Fruit fly (Drosophila melanogaster) whole organism, embryonic: ENCODE measurements around the gene Ppi1.
A peak's percentile ranks its signal among the peaks of the same experiment; 100 is the strongest.

Source experiments
- Abd-B ChIP-seq: fragments of 200-800 bp; sonication (Bioruptor generic); optimal IDR thresholded peaks from 2 replicates; lab custom pipeline; 2018; ENCODE audit warnings: missing biosample characterization, mild to moderate bottlenecking, missing genetic modification characterization, moderate library complexity
- Atf6 ChIP-seq: fragments of 200-800 bp; sonication (Bioruptor generic); IDR thresholded peaks from 2 replicates; pipeline ENCODE4 v1.3.6; 2022; ENCODE audit warnings: missing biosample characterization, missing genetic modification characterization
- CG10147 ChIP-seq: fragments of 200-800 bp; sonication (Bioruptor generic); optimal IDR thresholded peaks from 2 replicates; lab custom pipeline; 2019; ENCODE audit warnings: missing biosample characterization, mild to moderate bottlenecking, missing genetic modification characterization, moderate library complexity
- CG11696 ChIP-seq: fragments of 200-800 bp; sonication (Bioruptor generic); IDR thresholded peaks from 2 replicates; pipeline ENCODE4 v1.3.6; 2022; ENCODE audit warnings: missing biosample characterization, missing genetic modification characterization
- CG12236 ChIP-seq: fragments of 200-800 bp; sonication (Bioruptor generic); optimal IDR thresholded peaks from 2 replicates; lab custom pipeline; 2016; ENCODE audit warnings: missing biosample characterization, missing genetic modification characterization
- CG1529 ChIP-seq: fragments of 200-800 bp; sonication (Bioruptor generic); optimal IDR thresholded peaks from 3 replicates; lab custom pipeline; 2018; ENCODE audit warnings: missing biosample characterization, missing genetic modification characterization
- CG15479 ChIP-seq: fragments of 200-800 bp; sonication (Bioruptor generic); optimal IDR thresholded peaks from 3 replicates; lab custom pipeline; 2019; ENCODE audit warnings: missing biosample characterization, mild to moderate bottlenecking, missing genetic modification characterization, moderate library complexity
- CG15514 ChIP-seq: fragments of 200-800 bp; sonication (Bioruptor generic); optimal IDR thresholded peaks from 3 replicates; lab custom pipeline; 2017; ENCODE audit warnings: missing biosample characterization, missing genetic modification characterization, mild to moderate bottlenecking, moderate library complexity, missing genetic modification reagents
- CG15601 ChIP-seq: fragments of 200-800 bp; sonication (Bioruptor generic); optimal IDR thresholded peaks from 3 replicates; lab custom pipeline; 2019; ENCODE audit warnings: missing biosample characterization, mild to moderate bottlenecking, missing genetic modification characterization, moderate library complexity
- CG1602 ChIP-seq: fragments of 200-800 bp; sonication (Bioruptor generic); optimal IDR thresholded peaks from 3 replicates; lab custom pipeline; 2016; ENCODE audit warnings: missing biosample characterization, missing genetic modification characterization
- CG1647 ChIP-seq: fragments of 200-800 bp; sonication (Bioruptor generic); optimal IDR thresholded peaks from 3 replicates; lab custom pipeline; 2016; ENCODE audit warnings: missing biosample characterization, missing genetic modification characterization
- CG17328 ChIP-seq: fragments of 200-800 bp; sonication (Bioruptor generic); IDR thresholded peaks from 2 replicates; pipeline ENCODE4 v1.3.6; 2022; ENCODE audit warnings: missing biosample characterization, missing genetic modification characterization
- CG2129 ChIP-seq: fragments of 200-800 bp; sonication (Bioruptor generic); IDR thresholded peaks from 2 replicates; pipeline ENCODE4 v1.3.6; 2022; ENCODE audit warnings: missing biosample characterization, missing genetic modification characterization; ENCODE audit not compliant: partially characterized antibody
- CG2202 ChIP-seq: fragments of 200-800 bp; sonication (Bioruptor generic); optimal IDR thresholded peaks from 2 replicates; lab custom pipeline; 2018; ENCODE audit warnings: missing biosample characterization, mild to moderate bottlenecking, missing genetic modification characterization
- CG32532 ChIP-seq: fragments of 200-800 bp; sonication (Bioruptor generic); IDR thresholded peaks from 2 replicates; pipeline ENCODE4 v1.3.6; 2022; ENCODE audit warnings: missing biosample characterization, missing genetic modification characterization
- CG33213 ChIP-seq: fragments of 200-800 bp; sonication (Bioruptor generic); optimal IDR thresholded peaks from 3 replicates; lab custom pipeline; 2016; ENCODE audit warnings: missing biosample characterization, missing genetic modification characterization
- CG6254 ChIP-seq: fragments of 200-800 bp; sonication (Bioruptor generic); optimal IDR thresholded peaks from 3 replicates; lab custom pipeline; 2017; ENCODE audit warnings: mild to moderate bottlenecking, missing biosample characterization, missing genetic modification reagents, missing genetic modification characterization
- CG7928 ChIP-seq: fragments of 200-800 bp; sonication (Bioruptor generic); optimal IDR thresholded peaks from 2 replicates; lab custom pipeline; 2017; ENCODE audit warnings: missing biosample characterization, mild to moderate bottlenecking, missing genetic modification characterization
- Dfd ChIP-seq, 2 experiments: fragments of >200 bp; optimal IDR thresholded peaks; 2 replicates each; lab custom pipeline; 2017; ENCODE audit warnings: missing biosample characterization in 2 of 2, missing genetic modification characterization in 2 of 2
- Eip74EF ChIP-seq, 2 experiments: fragments of 200-800 bp in 1 of 2; fragments of >200 bp in 1 of 2; sonication (Bioruptor generic) in 1 of 2; optimal IDR thresholded peaks; 2 replicates each; lab custom pipeline; 2017 to 2019; ENCODE audit warnings: missing biosample characterization in 2 of 2, missing genetic modification characterization in 2 of 2, mild to moderate bottlenecking in 1 of 2, moderate library complexity in 1 of 2
- GATAe ChIP-seq: fragments of 200-800 bp; sonication (Bioruptor generic); conservative IDR thresholded peaks from 2 replicates; pipeline ENCODE4 v1.3.6; 2022; ENCODE audit warnings: missing biosample characterization, missing genetic modification characterization
- H2.0 ChIP-seq: fragments of 200-800 bp; sonication (Bioruptor generic); IDR thresholded peaks from 2 replicates; pipeline ENCODE4 v1.3.6; 2022; ENCODE audit warnings: missing biosample characterization, missing genetic modification characterization
- Hey ChIP-seq: fragments of 200-800 bp; sonication (Bioruptor generic); optimal IDR thresholded peaks from 3 replicates; lab custom pipeline; 2018; ENCODE audit warnings: missing biosample characterization, mild to moderate bottlenecking, missing genetic modification characterization
- NC2α ChIP-seq: fragments of 200-800 bp; sonication (Bioruptor generic); optimal IDR thresholded peaks from 2 replicates; lab custom pipeline; 2016; ENCODE audit warnings: missing biosample characterization, missing genetic modification characterization
- Nf-YB ChIP-seq: fragments of 200-800 bp; sonication (Bioruptor generic); optimal IDR thresholded peaks from 3 replicates; lab custom pipeline; 2019; ENCODE audit warnings: missing biosample characterization, mild to moderate bottlenecking, missing genetic modification characterization, moderate library complexity
- NfI ChIP-seq: fragments of 200-800 bp; sonication (Bioruptor generic); optimal IDR thresholded peaks from 3 replicates; lab custom pipeline; 2018; ENCODE audit warnings: missing biosample characterization, mild to moderate bottlenecking, missing genetic modification characterization, moderate library complexity
- Sin3A ChIP-seq: fragments of >200 bp; optimal IDR thresholded peaks from 2 replicates; lab custom pipeline; 2018
- Sox100B ChIP-seq: fragments of 200-800 bp; sonication (Bioruptor generic); optimal IDR thresholded peaks from 3 replicates; lab custom pipeline; 2018; ENCODE audit warnings: missing biosample characterization, mild to moderate bottlenecking, missing genetic modification characterization
- Sox102F ChIP-seq: fragments of 200-800 bp; sonication (Bioruptor generic); optimal IDR thresholded peaks from 2 replicates; lab custom pipeline; 2018; ENCODE audit warnings: missing biosample characterization, mild to moderate bottlenecking, missing genetic modification characterization, moderate library complexity
- Vsx1 ChIP-seq: fragments of 200-800 bp; sonication (Bioruptor generic); optimal IDR thresholded peaks from 2 replicates; lab custom pipeline; 2017; ENCODE audit warnings: missing biosample characterization, mild to moderate bottlenecking, missing genetic modification characterization, missing genetic modification reagents
- Xbp1 ChIP-seq: fragments of 200-800 bp; sonication (Bioruptor generic); optimal IDR thresholded peaks from 3 replicates; lab custom pipeline; 2016; ENCODE audit warnings: missing biosample characterization, mild to moderate bottlenecking, missing genetic modification characterization
- Xrp1 ChIP-seq: fragments of 200-800 bp; sonication (Bioruptor generic); IDR thresholded peaks from 2 replicates; pipeline ENCODE4 v1.3.6; 2022; ENCODE audit warnings: missing biosample characterization, missing genetic modification characterization
- bigmax ChIP-seq: fragments of 200-800 bp; sonication (Bioruptor generic); optimal IDR thresholded peaks from 2 replicates; lab custom pipeline; 2018; ENCODE audit warnings: missing biosample characterization, mild to moderate bottlenecking, missing genetic modification characterization
- dimm ChIP-seq: fragments of 200-800 bp; sonication (Bioruptor generic); IDR thresholded peaks from 2 replicates; pipeline ENCODE4 v1.3.6; 2022; ENCODE audit warnings: missing biosample characterization, missing genetic modification characterization
- fru ChIP-seq: fragments of >200 bp; optimal IDR thresholded peaks from 2 replicates; lab custom pipeline; 2017
- gce ChIP-seq: fragments of 200-800 bp; sonication (Bioruptor generic); IDR thresholded peaks from 3 replicates; pipeline ENCODE4 v1.3.6; 2022; ENCODE audit warnings: missing biosample characterization, missing genetic modification characterization
- grn ChIP-seq: fragments of 200-800 bp; sonication (Bioruptor generic); optimal IDR thresholded peaks from 3 replicates; lab custom pipeline; 2017; ENCODE audit warnings: missing biosample characterization, missing genetic modification characterization
- jing ChIP-seq: fragments of 200-800 bp; sonication (Bioruptor generic); optimal IDR thresholded peaks from 2 replicates; lab custom pipeline; 2018; ENCODE audit warnings: missing biosample characterization, mild to moderate bottlenecking, missing genetic modification characterization
- kah ChIP-seq: fragments of 200-800 bp; sonication (Bioruptor generic); optimal IDR thresholded peaks from 2 replicates; lab custom pipeline; 2018; ENCODE audit warnings: missing biosample characterization, mild to moderate bottlenecking, missing genetic modification characterization
- lab ChIP-seq: fragments of 200-800 bp; sonication (Bioruptor generic); optimal IDR thresholded peaks from 3 replicates; lab custom pipeline; 2017; ENCODE audit warnings: missing biosample characterization, missing genetic modification characterization, mild to moderate bottlenecking, moderate library complexity, missing genetic modification reagents
- odd ChIP-seq: fragments of 200-800 bp; sonication (Bioruptor generic); optimal IDR thresholded peaks from 2 replicates; lab custom pipeline; 2017; ENCODE audit warnings: missing biosample characterization, mild to moderate bottlenecking, missing genetic modification characterization
- org-1 ChIP-seq: fragments of 200-800 bp; sonication (Bioruptor generic); optimal IDR thresholded peaks from 2 replicates; lab custom pipeline; 2017; ENCODE audit warnings: missing biosample characterization, missing genetic modification characterization
- pho ChIP-seq: fragments of 200-800 bp; sonication (Bioruptor generic); optimal IDR thresholded peaks from 2 replicates; lab custom pipeline; 2016; ENCODE audit warnings: missing biosample characterization, missing genetic modification characterization
- pnt ChIP-seq: fragments of 200-800 bp; sonication (Bioruptor generic); optimal IDR thresholded peaks from 3 replicates; lab custom pipeline; 2016; ENCODE audit warnings: missing biosample characterization, missing genetic modification characterization
- sens ChIP-seq: fragments of 200-800 bp; sonication (Bioruptor generic); peaks from one replicate; lab custom pipeline; 2016; ENCODE audit warnings: missing biosample characterization, missing genetic modification characterization
- sim ChIP-seq: fragments of 200-800 bp; sonication (Bioruptor generic); IDR thresholded peaks from 2 replicates; pipeline ENCODE4 v1.3.6; 2022; ENCODE audit warnings: missing biosample characterization, missing genetic modification characterization
- tap ChIP-seq: fragments of 200-800 bp; optimal IDR thresholded peaks from 3 replicates; lab custom pipeline; 2019; ENCODE audit warnings: missing biosample characterization, mild to moderate bottlenecking, missing genetic modification characterization, moderate library complexity
- toy ChIP-seq: fragments of 200-800 bp; sonication (Bioruptor generic); IDR thresholded peaks from 2 replicates; pipeline ENCODE4 v1.3.6; 2022; ENCODE audit warnings: missing biosample characterization, missing genetic modification characterization
- zfh2 ChIP-seq: fragments of 200-800 bp; sonication (Bioruptor generic); optimal IDR thresholded peaks from 2 replicates; lab custom pipeline; 2016; ENCODE audit warnings: missing biosample characterization, missing genetic modification characterization

The Ppi1 gene

DNA sequence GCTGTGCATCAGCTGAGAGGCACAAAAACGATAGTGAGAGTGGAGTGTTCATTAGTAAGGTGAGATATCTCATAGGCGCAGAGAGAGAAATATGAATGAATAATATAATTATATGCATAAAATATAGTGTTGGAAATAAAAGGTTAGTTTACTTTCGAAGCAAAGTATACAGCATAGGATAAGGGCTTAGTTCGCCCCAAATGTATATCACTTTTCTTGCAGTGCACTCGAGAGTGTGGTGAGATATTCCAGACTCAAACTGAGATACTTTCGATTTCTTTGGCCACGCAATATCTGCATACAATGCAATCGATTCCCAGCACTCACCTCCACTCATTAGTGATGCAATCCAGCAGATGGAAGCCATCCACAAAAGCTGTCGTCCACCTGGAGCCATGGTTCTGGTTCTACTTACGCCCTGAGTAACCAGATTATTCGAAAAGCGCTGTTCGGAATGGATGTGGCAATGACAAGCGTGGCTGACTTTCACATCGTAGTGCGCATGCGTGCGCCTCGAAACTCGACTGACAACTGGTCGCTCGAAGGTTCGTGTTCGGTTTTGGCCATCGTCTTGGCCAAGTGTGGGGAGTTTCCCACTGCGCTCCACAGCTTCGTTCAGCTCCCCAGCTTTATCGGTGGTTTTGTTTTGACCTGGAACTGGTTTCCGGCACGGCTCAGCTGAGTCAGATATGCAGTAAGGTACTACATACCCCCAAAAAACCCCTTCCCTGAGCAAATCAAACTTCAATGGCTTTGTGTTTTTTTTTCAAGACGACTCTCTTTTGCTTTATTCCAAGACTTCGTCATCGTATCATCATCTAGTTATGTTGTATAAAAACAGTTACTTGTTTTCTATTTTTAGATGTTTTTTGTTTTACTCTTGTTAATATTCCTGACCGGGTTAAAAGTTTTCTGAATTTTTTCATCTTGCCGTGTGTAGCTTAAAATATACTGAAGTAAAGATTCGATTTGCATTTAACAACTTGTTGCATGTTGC, 42.0 kb upstream of the Ppi1 start, which contains the start of gene Rsod (continued):
- TF ChIP-seq H2.0 (GFP tag; lab: Robert Waterston, UW): peak; percentile 70
- TF ChIP-seq toy (GFP tag; lab: Robert Waterston, UW): peak; percentile 60
- peak; percentile 13 for TF ChIP-seq org-1 (GFP tag; lab: Kevin White, UChicago)
- TF ChIP-seq Eip74EF (GFP tag; optimal IDR thresholded peaks at IDR 0.05; lab: Kevin White, UChicago): peak in 1 of 2 experiments; percentile 11
- TF ChIP-seq pho: no peak
- TF ChIP-seq gce (GFP tag; lab: Robert Waterston, UW): peak; percentile 82
- peak; percentile 36 for TF ChIP-seq tap (tag; lab: Kevin White, UChicago)
- TF ChIP-seq Sox100B (GFP tag; lab: Kevin White, UChicago): peak; percentile 58
- no peak for TF ChIP-seq fru
- peak; percentile 67 for TF ChIP-seq CG1529 (GFP tag; lab: Kevin White, UChicago)
- TF ChIP-seq Dfd (GFP tag; optimal IDR thresholded peaks at IDR 0.05; lab: Kevin White, UChicago): no peak
- no peak for TF ChIP-seq GATAe (GFP tag; lab: Robert Waterston, UW)
- TF ChIP-seq CG15601 (tag; lab: Kevin White, UChicago): peak; percentile 62
- no peak for TF ChIP-seq Hey (tag; lab: Kevin White, UChicago)
- peak; percentile 64 for TF ChIP-seq Vsx1 (GFP tag; lab: Kevin White, UChicago)
- no peak for TF ChIP-seq CG10147 (GFP tag; lab: Kevin White, UChicago)
- peak; percentile 7 for TF ChIP-seq grn (GFP tag; lab: Kevin White, UChicago)
- peak; percentile 61; the same call in 1 of the 2 replicates for TF ChIP-seq CG32532 (GFP tag; lab: Robert Waterston, UW)
- TF ChIP-seq sens (GFP tag; lab: Kevin White, UChicago): peak; percentile 89
- no peak for TF ChIP-seq odd (GFP tag; lab: Kevin White, UChicago)
- TF ChIP-seq CG15479 (GFP tag; lab: Kevin White, UChicago): no peak
- TF ChIP-seq CG2202: peak; percentile 10
- TF ChIP-seq CG2129 (GFP tag; lab: Robert Waterston, UW): no peak
- TF ChIP-seq CG15514 (GFP tag; lab: Kevin White, UChicago): no peak
- TF ChIP-seq Sox102F (GFP tag; lab: Kevin White, UChicago): peak; percentile 72
- TF ChIP-seq Xbp1 (GFP tag; lab: Kevin White, UChicago): peak; percentile 59
- peak; percentile 78 for TF ChIP-seq CG17328 (GFP tag; lab: Robert Waterston, UW)
- no peak; the same call in 1 of the 2 replicates for TF ChIP-seq Atf6 (GFP tag; lab: Robert Waterston, UW)
- TF ChIP-seq CG1602 (GFP tag; lab: Kevin White, UChicago): peak; percentile 46
- peak; percentile 64 for TF ChIP-seq NfI
- peak; percentile 54 for TF ChIP-seq lab (GFP tag; lab: Kevin White, UChicago)
- peak; percentile 41 for TF ChIP-seq sim (GFP tag; lab: Robert Waterston, UW)
- TF ChIP-seq kah: no peak
- TF ChIP-seq bigmax: no peak
- TF ChIP-seq CG7928 (GFP tag; lab: Kevin White, UChicago): no peak
- TF ChIP-seq jing (GFP tag; lab: Kevin White, UChicago): peak; percentile 15
- no peak for TF ChIP-seq Sin3A (lab: Kevin White, UChicago)
- TF ChIP-seq Xrp1: peak; percentile 87
- TF ChIP-seq Nf-YB (GFP tag; lab: Kevin White, UChicago): no peak
- peak; percentile 28 for TF ChIP-seq Abd-B (GFP tag; lab: Kevin White, UChicago)
- no peak for TF ChIP-seq CG33213 (GFP tag; lab: Kevin White, UChicago)
- TF ChIP-seq pnt (GFP tag; lab: Kevin White, UChicago): peak; percentile 28
- no peak for TF ChIP-seq CG11696 (GFP tag; lab: Robert Waterston, UW)
- no peak for TF ChIP-seq CG1647 (GFP tag; lab: Kevin White, UChicago)
- TF ChIP-seq CG6254 (GFP tag; lab: Kevin White, UChicago): peak; percentile 45
- peak; percentile 50 for TF ChIP-seq dimm
- no peak for TF ChIP-seq zfh2
- TF ChIP-seq CG12236: no peak
- TF ChIP-seq NC2α (GFP tag; lab: Kevin White, UChicago): no peak
